Worm (Caenorhabditis elegans) whole organism, young adult: Measurements from ENCODE around the gene B0336.7.

Experiments used
- F22D6.2 ChIP-seq: sonication (generic microtip); optimal IDR thresholded peaks from 2 replicates; lab custom pipeline; 2016; ENCODE audit warnings: mild to moderate bottlenecking, missing genetic modification characterization, missing compliant biosample characterization
- F33H1.4 ChIP-seq: fragments of 200-800 bp; sonication (Bioruptor generic); IDR thresholded peaks from 2 replicates; pipeline ENCODE4 v1.3.6; 2022; ENCODE audit warnings: missing genetic modification reagents, missing genetic modification characterization, missing compliant biosample characterization
- F39B2.1 ChIP-seq: fragments of 200-800 bp; sonication (Bioruptor generic); IDR thresholded peaks from 2 replicates; pipeline ENCODE4 v1.3.6; 2022; ENCODE audit warnings: missing genetic modification reagents, missing genetic modification characterization, missing compliant biosample characterization
- F57A8.1 ChIP-seq: fragments of 200-800 bp; sonication (Bioruptor generic); optimal IDR thresholded peaks from 2 replicates; lab custom pipeline; 2018; ENCODE audit warnings: mild to moderate bottlenecking, missing genetic modification characterization, moderate library complexity, missing compliant biosample characterization
- K11D2.4 ChIP-seq: fragments of 200-800 bp; sonication (Bioruptor generic); IDR thresholded peaks from 2 replicates; pipeline ENCODE4 v1.3.6; 2022; ENCODE audit warnings: missing genetic modification reagents, missing genetic modification characterization, missing compliant biosample characterization
- T26A5.8 ChIP-seq: sonication (generic microtip); optimal IDR thresholded peaks from 2 replicates; lab custom pipeline; 2016; ENCODE audit warnings: missing genetic modification characterization, missing compliant biosample characterization
- Y79H2A.3 ChIP-seq: fragments of 200-800 bp; sonication (Bioruptor generic); conservative IDR thresholded peaks from 2 replicates; pipeline ENCODE4 v1.3.6; 2022; ENCODE audit warnings: missing genetic modification reagents, missing genetic modification characterization, missing compliant biosample characterization
- Y95B8A.8 ChIP-seq: fragments of 200-800 bp; sonication (Bioruptor generic); IDR thresholded peaks from 2 replicates; pipeline ENCODE4 v1.3.6; 2022; ENCODE audit warnings: missing genetic modification reagents, missing genetic modification characterization, missing compliant biosample characterization
- ZK185.1 ChIP-seq: sonication (generic microtip); optimal IDR thresholded peaks from 2 replicates; lab custom pipeline; 2016; ENCODE audit warnings: mild to moderate bottlenecking, missing genetic modification characterization, missing compliant biosample characterization; ENCODE audit not compliant: poor library complexity, severe bottlenecking
- ama-1 ChIP-seq, 3 experiments: fragments of 150-350 bp in 1 of 3; sonication (generic microtip) in 2 of 3; optimal IDR thresholded peaks; 2 replicates each; lab custom pipeline; 2014 to 2018; ENCODE audit warnings: missing biosample characterization in 2 of 3, missing genetic modification characterization in 2 of 3, missing genetic modification reagents in 2 of 3
- atf-7 ChIP-seq: sonication (generic microtip); optimal IDR thresholded peaks from 2 replicates; lab custom pipeline; 2017; ENCODE audit warnings: mild to moderate bottlenecking, missing genetic modification characterization, missing compliant biosample characterization
- attf-6 ChIP-seq: fragments of 200-800 bp; sonication (Bioruptor generic); IDR thresholded peaks from 2 replicates; pipeline ENCODE4 v1.3.6; 2022; ENCODE audit warnings: missing genetic modification reagents, missing genetic modification characterization, missing compliant biosample characterization
- bed-1 ChIP-seq: fragments of 200-800 bp; sonication (Bioruptor generic); IDR thresholded peaks from 2 replicates; pipeline ENCODE4 v1.3.6; 2022; ENCODE audit warnings: missing genetic modification reagents, missing genetic modification characterization, missing compliant biosample characterization
- chd-7 ChIP-seq: sonication (generic microtip); optimal IDR thresholded peaks from 2 replicates; lab custom pipeline; 2016; ENCODE audit warnings: mild to moderate bottlenecking, missing genetic modification characterization, moderate library complexity, missing compliant biosample characterization
- egrh-3 ChIP-seq: fragments of 200-800 bp; sonication (Bioruptor generic); IDR thresholded peaks from 2 replicates; pipeline ENCODE4 v1.3.6; 2022; ENCODE audit warnings: missing genetic modification reagents, missing genetic modification characterization, missing compliant biosample characterization
- ekl-4 ChIP-seq: fragments of 200-800 bp; sonication (Bioruptor generic); IDR thresholded peaks from 2 replicates; pipeline ENCODE4 v1.3.6; 2022; ENCODE audit warnings: missing genetic modification reagents, missing genetic modification characterization, missing compliant biosample characterization
- hlh-26 ChIP-seq: fragments of 200-800 bp; sonication (Bioruptor generic); conservative IDR thresholded peaks from 2 replicates; pipeline ENCODE4 v1.3.6; 2022; ENCODE audit warnings: missing genetic modification reagents, missing genetic modification characterization, missing compliant biosample characterization
- hrde-1 ChIP-seq: sonication (generic microtip); optimal IDR thresholded peaks from 2 replicates; lab custom pipeline; 2016; ENCODE audit warnings: missing genetic modification characterization, mild to moderate bottlenecking, missing compliant biosample characterization, moderate library complexity, missing genotype, missing genetic modification reagents, borderline replicate concordance
- lir-1 ChIP-seq: fragments of 200-800 bp; sonication (Bioruptor generic); conservative IDR thresholded peaks from 2 replicates; pipeline ENCODE4 v1.3.6; 2022; ENCODE audit warnings: missing genetic modification reagents, missing genetic modification characterization, missing compliant biosample characterization
- lsl-1 ChIP-seq: fragments of 200-800 bp; sonication (Bioruptor generic); optimal IDR thresholded peaks from 2 replicates; lab custom pipeline; 2018; ENCODE audit warnings: mild to moderate bottlenecking, missing genetic modification characterization, moderate library complexity, missing compliant biosample characterization
- madf-6 ChIP-seq: fragments of 200-800 bp; sonication (Bioruptor generic); IDR thresholded peaks from 2 replicates; pipeline ENCODE4 v1.3.6; 2022; ENCODE audit warnings: missing genetic modification reagents, missing genetic modification characterization, missing compliant biosample characterization
- nhr-120 ChIP-seq: fragments of 200-800 bp; sonication (Bioruptor generic); IDR thresholded peaks from 2 replicates; pipeline ENCODE4 v1.3.6; 2022; ENCODE audit warnings: missing genetic modification characterization, missing compliant biosample characterization
- nhr-80 ChIP-seq: sonication (generic microtip); optimal IDR thresholded peaks from 2 replicates; lab custom pipeline; 2016; ENCODE audit warnings: missing genetic modification characterization, missing compliant biosample characterization
- nhr-90 ChIP-seq: sonication (generic microtip); optimal IDR thresholded peaks from 2 replicates; lab custom pipeline; 2016; ENCODE audit warnings: missing genotype, mild to moderate bottlenecking, missing genetic modification characterization, missing compliant biosample characterization
- repo-1 ChIP-seq: sonication (generic microtip); optimal IDR thresholded peaks from 2 replicates; lab custom pipeline; 2017; ENCODE audit warnings: mild to moderate bottlenecking, missing genetic modification characterization, missing compliant biosample characterization
- rpc-1 ChIP-seq, 2 experiments: fragments of 150-350 bp in 1 of 2; sonication (generic microtip) in 1 of 2; optimal IDR thresholded peaks; 2 replicates each; lab custom pipeline; 2014 to 2018; ENCODE audit warnings: missing biosample characterization in 1 of 2, missing genetic modification characterization in 1 of 2, missing genetic modification reagents in 1 of 2, missing genotype in 1 of 2
- snpc-4 ChIP-seq, 5 experiments: fragments of 150-350 bp in 1 of 5; sonication (generic microtip) in 4 of 5; optimal IDR thresholded peaks; 2 replicates each; lab custom pipeline; 2014 to 2018; ENCODE audit warnings: missing genetic modification characterization in 5 of 5, missing biosample characterization in 3 of 5, antibody characterized with exemption in 2 of 5, mild to moderate bottlenecking in 2 of 5, missing compliant biosample characterization in 2 of 5, missing genotype in 2 of 5, moderate library complexity in 2 of 5, missing genetic modification reagents in 1 of 5
- sptf-2 ChIP-seq: fragments of 200-800 bp; sonication (Bioruptor generic); optimal IDR thresholded peaks from 2 replicates; lab custom pipeline; 2018; ENCODE audit warnings: mild to moderate bottlenecking, missing genetic modification characterization, missing compliant biosample characterization
- zim-3 ChIP-seq: sonication (generic microtip); optimal IDR thresholded peaks from 2 replicates; lab custom pipeline; 2017; ENCODE audit warnings: mild to moderate bottlenecking, missing genetic modification characterization, moderate library complexity, missing compliant biosample characterization
- ztf-28 ChIP-seq: fragments of 200-800 bp; sonication (Bioruptor generic); IDR thresholded peaks from 2 replicates; pipeline ENCODE4 v1.3.6; 2022; ENCODE audit warnings: missing genetic modification reagents, missing genetic modification characterization, missing compliant biosample characterization

B0336.7 gene

ce11 chrIII:5740666-5741065, 43.5 kb upstream of the B0336.7 start, which contains the start of gene B0244.16:
B0244.16 (plus strand) TSS chrIII:5740966.
- TF ChIP-seq Y79H2A.3 (GFP tag; lab: Robert Waterston, UW) (no peak), atf-7 (tag; lab: Kevin White, UChicago) (no peak), nhr-90 (tag; lab: Kevin White, UChicago) (no peak), T26A5.8 (no peak), zim-3 (tag; lab: Kevin White, UChicago) (no peak), ztf-28 (GFP tag; lab: Robert Waterston, UW) (no peak)

ce11 chrIII:5737708-5738107, 40.5 kb upstream of the B0336.7 start, which contains the start of gene B0244.6:
B0244.6 (plus strand) TSS chrIII:5738008.
- TF ChIP-seq egrh-3 (GFP tag; lab: Robert Waterston, UW) (no peak), F57A8.1 (GFP tag; lab: Kevin White, UChicago) (no peak), F22D6.2 (no peak), snpc-4 (GFP tag; optimal IDR thresholded peaks at IDR 0.05; lab: Kevin White, UChicago) (no peak), snpc-4 (tag; optimal IDR thresholded peaks at IDR 0.05; lab: Kevin White, UChicago) (no peak), repo-1 (tag; lab: Kevin White, UChicago) (no peak), bed-1 (no peak)

DNA sequence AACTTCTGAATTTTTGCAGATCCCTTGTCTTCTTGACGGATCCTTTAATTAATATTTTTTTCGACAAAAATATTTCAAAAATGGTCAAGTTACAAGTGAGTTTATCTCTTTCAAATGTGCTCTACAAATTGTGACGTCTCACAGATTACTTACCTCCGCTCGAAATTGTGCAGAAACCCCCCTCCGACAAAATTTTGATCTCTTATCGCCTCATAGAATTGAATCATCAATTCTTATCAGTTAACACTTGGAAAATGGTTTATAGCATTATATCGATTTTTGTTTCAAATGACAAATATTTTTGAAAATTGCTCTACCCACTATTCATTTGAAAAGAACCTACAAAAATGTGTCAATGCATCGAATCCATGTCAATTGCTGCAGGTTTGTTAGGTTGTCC, 37.7 kb upstream of the B0336.7 start, which contains the start of gene B0244.10:
Gene B0244.10, plus strand, starts transcription at position 254 of the 400 bp plus-strand sequence.
- TF ChIP-seq nhr-120 (GFP tag; lab: Robert Waterston, UW) (no peak), K11D2.4 (no peak), nhr-80 (tag; lab: Kevin White, UChicago) (peak; percentile 49), sptf-2 (GFP tag; lab: Kevin White, UChicago) (no peak)

DNA sequence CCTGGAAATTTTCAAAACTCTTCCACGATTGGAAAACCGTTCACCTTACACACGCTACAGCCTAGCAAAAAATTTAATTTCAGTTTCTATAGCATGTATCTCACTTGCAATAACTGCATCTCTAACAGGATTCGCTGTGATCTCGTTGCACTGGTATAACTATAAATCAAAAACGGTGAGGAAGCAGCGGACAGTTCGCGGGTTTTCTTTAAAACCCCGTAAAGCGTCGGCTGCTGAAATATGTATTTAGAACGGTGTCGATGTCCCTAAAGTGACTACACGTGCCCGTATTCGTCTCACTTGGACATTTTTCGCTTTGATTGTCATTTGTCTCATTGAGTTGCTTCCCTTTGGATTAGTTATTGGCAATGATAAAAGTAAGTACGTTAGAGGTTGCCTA, 37.2 kb upstream of the B0336.7 start:
- TF ChIP-seq snpc-4 (GFP tag; optimal IDR thresholded peaks at IDR 0.05; lab: Kevin White, UChicago) (no peak), snpc-4 (tag; optimal IDR thresholded peaks at IDR 0.05; lab: Kevin White, UChicago) (peak in 2 of 4 experiments; percentile 45 to 66), rpc-1 (optimal IDR thresholded peaks at IDR 0.05; lab: Kevin White, UChicago) (no peak), rpc-1 (tag; optimal IDR thresholded peaks at IDR 0.05; lab: Kevin White, UChicago) (no peak), madf-6 (GFP tag; lab: Robert Waterston, UW) (no peak), chd-7 (no peak)
- TF ChIP-seq, all 124 proteins: peak for 1

DNA sequence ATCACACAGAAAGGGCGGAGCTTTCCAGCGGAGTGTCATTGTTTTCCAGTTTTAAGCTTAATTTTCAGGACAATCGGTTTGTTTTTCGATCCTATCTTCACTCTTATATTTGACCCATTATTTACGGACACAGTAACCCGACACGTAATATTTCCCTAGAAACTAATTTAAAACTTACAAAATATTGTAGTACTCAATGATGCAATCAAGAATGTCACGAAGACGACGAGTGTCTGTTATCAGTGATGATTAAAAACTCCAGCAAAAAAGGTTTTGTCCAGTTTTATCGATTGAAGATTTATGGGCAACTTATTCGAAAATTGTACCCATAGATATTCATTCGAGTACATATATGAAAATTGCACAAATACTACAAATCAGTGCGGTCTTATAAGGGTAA, 35.8 kb upstream of the B0336.7 start, which contains the start of gene B0244.17:
Gene B0244.17, plus strand, starts transcription at position 301 of the 400 bp plus-strand sequence.
- TF ChIP-seq lir-1 (GFP tag; lab: Robert Waterston, UW) = no peak
- TF ChIP-seq nhr-80 (tag; lab: Kevin White, UChicago) = peak; percentile 0

DNA sequence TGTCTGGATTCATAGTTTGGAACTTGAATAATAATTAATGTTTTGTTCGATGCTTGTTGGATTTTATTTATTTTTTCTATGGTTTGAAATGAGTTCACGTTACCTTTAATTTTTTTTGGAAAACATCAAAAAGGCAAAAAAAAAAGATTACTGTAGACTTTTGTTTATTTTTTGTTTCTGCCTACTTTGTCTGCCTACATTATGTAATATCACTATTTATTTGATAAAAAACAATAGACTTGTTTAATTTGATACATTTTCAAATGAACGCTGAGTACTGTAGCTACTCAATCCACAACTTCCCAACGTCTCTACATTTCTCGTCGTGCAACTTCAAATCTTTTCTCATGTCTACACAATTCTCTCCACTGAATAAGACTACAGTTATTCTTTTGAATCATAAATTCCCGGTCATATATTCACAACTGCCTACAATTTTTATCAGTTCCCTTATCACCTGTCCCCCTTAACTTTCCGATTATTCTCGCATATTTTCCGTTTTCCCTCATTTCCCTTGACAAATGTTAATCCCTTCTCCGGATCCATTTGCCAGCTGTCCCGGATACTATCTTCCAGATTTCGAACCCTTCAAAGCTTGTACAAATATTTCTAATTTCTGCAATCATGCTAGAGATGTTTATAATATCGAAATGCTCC, 33.9 kb upstream of the B0336.7 start, which contains the start of the genes B0244.9 and B0244.7:
Gene B0244.9, minus strand, starts transcription at position 51 of the 657 bp plus-strand sequence.
Gene B0244.7, plus strand, starts transcription at position 522 of the 657 bp plus-strand sequence.
- no peak for TF ChIP-seq attf-6
- TF ChIP-seq ama-1 (optimal IDR thresholded peaks at IDR 0.05; lab: Kevin White, UChicago) = no peak
- TF ChIP-seq ama-1 (GFP tag; optimal IDR thresholded peaks at IDR 0.05; lab: Kevin White, UChicago) = no peak
- TF ChIP-seq nhr-80 (tag; lab: Kevin White, UChicago) = peak; percentile 16
- no peak for TF ChIP-seq F39B2.1 (GFP tag; lab: Robert Waterston, UW)

DNA sequence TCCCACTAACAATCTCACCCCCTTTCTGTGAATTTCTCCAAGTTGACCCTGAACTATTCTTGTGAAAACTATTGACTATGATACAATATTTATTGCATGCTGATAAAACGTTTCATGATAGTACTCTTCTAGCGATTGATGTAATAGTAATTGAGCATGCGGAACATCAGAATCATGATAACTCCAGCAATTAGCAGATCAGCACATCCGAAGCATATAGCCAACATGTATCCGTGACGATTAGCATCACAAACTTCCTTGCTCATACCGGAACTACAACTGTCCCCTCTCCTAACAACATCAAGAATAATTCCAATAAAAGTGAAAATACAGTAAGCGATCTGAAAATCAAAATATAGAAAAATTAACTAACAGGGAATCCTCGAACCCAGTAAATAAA, 32.9 kb upstream of the B0336.7 start:
- TF ChIP-seq lsl-1 (GFP tag; lab: Kevin White, UChicago) (peak; percentile 21), ekl-4 (0 out of 2 replicates have a peak, but pooled peaks have one; percentile 54), ZK185.1 (tag; lab: Kevin White, UChicago) (no peak), hlh-26 (no peak), hrde-1 (tag; lab: Kevin White, UChicago) (peak; percentile 21), Y95B8A.8 (GFP tag; lab: Robert Waterston, UW) (0 out of 2 replicates have a peak, but pooled peaks have one; percentile 20), F33H1.4 (GFP tag; lab: Robert Waterston, UW) (0 out of 2 replicates have a peak, but pooled peaks have one; percentile 15), madf-6 (GFP tag; lab: Robert Waterston, UW) (peak; percentile 61)
